Worm (Caenorhabditis elegans): ENCODE results near the gene panl-3.

DNA sequence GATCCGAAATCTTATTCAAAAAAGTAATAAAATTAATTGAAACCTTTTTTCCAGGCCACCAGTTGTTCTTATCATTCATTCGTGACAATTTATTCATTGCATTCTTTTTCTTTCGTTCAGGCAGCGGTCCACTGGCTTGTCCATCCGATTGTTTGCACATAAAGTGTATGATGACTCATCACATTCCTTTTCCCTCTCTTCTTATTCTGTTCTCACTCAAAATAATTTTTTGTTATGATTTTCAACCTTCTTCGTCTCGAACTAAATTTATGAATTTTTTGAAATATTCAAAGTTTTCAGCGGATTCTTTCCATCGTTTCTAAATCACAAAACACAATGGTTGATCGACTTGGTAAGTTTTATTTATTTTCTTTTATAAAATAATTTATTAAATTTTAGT lies 11.6 kb downstream of the panl-3 start, which contains the start of gene ZK632.12:
- TF ChIP-seq lsy-2 (tag; optimal IDR thresholded peaks at IDR 0.05) (no peak), fkh-10 (GFP tag; optimal IDR thresholded peaks at IDR 0.05) (no peak), elt-3 (tag; optimal IDR thresholded peaks at IDR 0.05) (no peak), lin-39 (tag; optimal IDR thresholded peaks at IDR 0.05) (no peak), Y116A8C.19 (tag; optimal IDR thresholded peaks at IDR 0.05; ENCODE audit: borderline replicate concordance) (no peak), lin-35 (GFP tag; optimal IDR thresholded peaks at IDR 0.05) (no peak), unc-62 (GFP tag; optimal IDR thresholded peaks at IDR 0.05) (no peak), dpl-1 (GFP tag; optimal IDR thresholded peaks at IDR 0.05) (no peak), snu-23 (GFP tag; optimal IDR thresholded peaks at IDR 0.05) (no peak), nhr-77 (tag; optimal IDR thresholded peaks at IDR 0.05) (no peak), C04F5.9 (tag; optimal IDR thresholded peaks at IDR 0.05) (no peak), lin-13 (GFP tag; optimal IDR thresholded peaks at IDR 0.05) (no peak)
